Worm (Caenorhabditis elegans) whole organism, L3 larva: ENCODE data around the gene Y17G9A.4.

Source experiments
- R02D3.7 ChIP-seq: fragments of 150-350 bp; optimal IDR thresholded peaks from 2 replicates; lab custom pipeline; 2014; ENCODE audit warnings: missing biosample characterization, missing genetic modification characterization
- ZK546.5 ChIP-seq: sonication (generic microtip); optimal IDR thresholded peaks from 2 replicates; lab custom pipeline; 2017; ENCODE audit warnings: missing biosample characterization, missing genetic modification characterization
- aly-2 ChIP-seq: fragments of 150-350 bp; optimal IDR thresholded peaks from 2 replicates; lab custom pipeline; 2014; ENCODE audit warnings: missing biosample characterization, missing genetic modification characterization
- ceh-16 ChIP-seq: sonication (generic microtip); optimal IDR thresholded peaks from 2 replicates; lab custom pipeline; 2017; ENCODE audit warnings: missing biosample characterization, missing genetic modification characterization
- ceh-28 ChIP-seq: fragments of 150-350 bp; optimal IDR thresholded peaks from 2 replicates; lab custom pipeline; 2014; ENCODE audit warnings: missing biosample characterization, missing genetic modification reagents, missing genetic modification characterization
- ceh-9 ChIP-seq: sonication (generic microtip); optimal IDR thresholded peaks from 2 replicates; lab custom pipeline; 2018; ENCODE audit warnings: missing biosample characterization, missing genetic modification characterization
- daf-12 ChIP-seq: fragments of 150-350 bp; optimal IDR thresholded peaks from 2 replicates; lab custom pipeline; 2014; ENCODE audit warnings: missing biosample characterization, missing genetic modification reagents, missing genetic modification characterization
- egl-27 ChIP-seq: sonication (generic microtip); optimal IDR thresholded peaks from 4 replicates; lab custom pipeline; 2017; ENCODE audit warnings: missing biosample characterization, missing genetic modification reagents, missing genetic modification characterization
- egl-5 ChIP-seq: fragments of 150-350 bp; optimal IDR thresholded peaks from 2 replicates; lab custom pipeline; 2017; ENCODE audit warnings: missing biosample characterization, missing genetic modification reagents, missing genetic modification characterization, inconsistent platforms
- elt-3 ChIP-seq, 3 experiments: fragments of 150-350 bp in 1 of 3; sonication (generic microtip) in 2 of 3; optimal IDR thresholded peaks; 2 replicates in 2 of 3; 4 replicates in 1 of 3; lab custom pipeline; 2014 to 2017; ENCODE audit warnings: missing biosample characterization in 3 of 3, missing genetic modification characterization in 3 of 3
- eor-1 ChIP-seq, 2 experiments: fragments of 150-350 bp; optimal IDR thresholded peaks; 2 replicates each; lab custom pipeline; 2014 to 2018; ENCODE audit warnings: missing biosample characterization in 2 of 2, missing genetic modification characterization in 2 of 2
- fkh-2 ChIP-seq: fragments of 150-350 bp; optimal IDR thresholded peaks from 2 replicates; lab custom pipeline; 2014; ENCODE audit warnings: missing biosample characterization, missing genetic modification reagents, missing genetic modification characterization
- fos-1 ChIP-seq: fragments of 150-350 bp; optimal IDR thresholded peaks from 2 replicates; lab custom pipeline; 2014; ENCODE audit warnings: missing biosample characterization, missing genetic modification characterization
- hmg-11 ChIP-seq: sonication (generic microtip); optimal IDR thresholded peaks from 2 replicates; lab custom pipeline; 2016; ENCODE audit warnings: missing genetic modification characterization, missing compliant biosample characterization
- jun-1 ChIP-seq: fragments of 150-350 bp; optimal IDR thresholded peaks from 2 replicates; lab custom pipeline; 2014; ENCODE audit warnings: missing biosample characterization, missing genetic modification reagents, missing genetic modification characterization
- lsy-12 ChIP-seq: sonication (generic microtip); optimal IDR thresholded peaks from 2 replicates; lab custom pipeline; 2016; ENCODE audit warnings: mild to moderate bottlenecking, missing genetic modification characterization, missing compliant biosample characterization
- mdl-1 ChIP-seq: fragments of 150-350 bp; optimal IDR thresholded peaks from 2 replicates; lab custom pipeline; 2014; ENCODE audit warnings: missing biosample characterization, missing genetic modification characterization
- mml-1 ChIP-seq: fragments of 150-350 bp; sonication (generic microtip); optimal IDR thresholded peaks from 3 replicates; lab custom pipeline; 2014; ENCODE audit warnings: missing biosample characterization, missing genetic modification characterization
- nfya-1 ChIP-seq: sonication (generic microtip); optimal IDR thresholded peaks from 2 replicates; lab custom pipeline; 2017; ENCODE audit warnings: missing genetic modification characterization, mild to moderate bottlenecking, missing compliant biosample characterization, antibody characterized with exemption, moderate library complexity; ENCODE audit not compliant: insufficient read depth
- nhr-11 ChIP-seq: fragments of 150-350 bp; optimal IDR thresholded peaks from 2 replicates; lab custom pipeline; 2014; ENCODE audit warnings: missing biosample characterization, missing genetic modification characterization
- nhr-12 ChIP-seq: fragments of 150-350 bp; optimal IDR thresholded peaks from 2 replicates; lab custom pipeline; 2014; ENCODE audit warnings: missing biosample characterization, missing genetic modification characterization
- nhr-23 ChIP-seq: fragments of 150-350 bp; optimal IDR thresholded peaks from 2 replicates; lab custom pipeline; 2014; ENCODE audit warnings: missing biosample characterization, missing genetic modification reagents, missing genetic modification characterization
- nhr-25 ChIP-seq: sonication (generic microtip); optimal IDR thresholded peaks from 2 replicates; lab custom pipeline; 2017; ENCODE audit warnings: missing biosample characterization, missing genetic modification characterization
- nhr-28 ChIP-seq: fragments of 150-350 bp; optimal IDR thresholded peaks from 2 replicates; lab custom pipeline; 2014; ENCODE audit warnings: missing biosample characterization, missing genetic modification characterization
- nhr-43 ChIP-seq: sonication (generic microtip); optimal IDR thresholded peaks from 2 replicates; lab custom pipeline; 2016; ENCODE audit warnings: mild to moderate bottlenecking, missing genetic modification characterization, missing compliant biosample characterization; ENCODE audit not compliant: poor library complexity, severe bottlenecking
- nhr-67 ChIP-seq: fragments of 150-350 bp; optimal IDR thresholded peaks from 2 replicates; lab custom pipeline; 2014; ENCODE audit warnings: missing biosample characterization, missing genetic modification characterization
- nhr-76 ChIP-seq: fragments of 150-350 bp; sonication (generic microtip); optimal IDR thresholded peaks from 5 replicates; lab custom pipeline; 2014; ENCODE audit warnings: missing biosample characterization, missing genetic modification characterization
- pha-4 ChIP-seq: fragments of 150-350 bp; optimal IDR thresholded peaks from 2 replicates; lab custom pipeline; 2014; ENCODE audit warnings: missing biosample characterization, missing genetic modification reagents, missing genetic modification characterization
- pqm-1 ChIP-seq: fragments of 150-350 bp; optimal IDR thresholded peaks from 2 replicates; lab custom pipeline; 2017; ENCODE audit warnings: missing biosample characterization, missing genetic modification characterization, inconsistent platforms
- skn-1 ChIP-seq: fragments of 150-350 bp; optimal IDR thresholded peaks from 2 replicates; lab custom pipeline; 2014; ENCODE audit warnings: missing biosample characterization, missing genetic modification characterization
- tbx-2 ChIP-seq: sonication (generic microtip); optimal IDR thresholded peaks from 2 replicates; lab custom pipeline; 2016; ENCODE audit warnings: mild to moderate bottlenecking, missing genetic modification characterization, missing compliant biosample characterization
- unc-62 ChIP-seq: fragments of 150-350 bp; sonication (generic microtip); optimal IDR thresholded peaks from 4 replicates; lab custom pipeline; 2014; ENCODE audit warnings: missing biosample characterization, missing genetic modification reagents, missing genetic modification characterization
- zag-1 ChIP-seq: fragments of 150-350 bp; optimal IDR thresholded peaks from 2 replicates; lab custom pipeline; 2014; ENCODE audit warnings: missing biosample characterization, missing genetic modification characterization
- ztf-11 ChIP-seq: fragments of 150-350 bp; optimal IDR thresholded peaks from 2 replicates; lab custom pipeline; 2014; ENCODE audit warnings: missing biosample characterization, missing genetic modification characterization
- ztf-4 ChIP-seq: fragments of 150-350 bp; optimal IDR thresholded peaks from 2 replicates; lab custom pipeline; 2014; ENCODE audit warnings: missing biosample characterization, missing genetic modification characterization

Gene Y17G9A.4

DNA sequence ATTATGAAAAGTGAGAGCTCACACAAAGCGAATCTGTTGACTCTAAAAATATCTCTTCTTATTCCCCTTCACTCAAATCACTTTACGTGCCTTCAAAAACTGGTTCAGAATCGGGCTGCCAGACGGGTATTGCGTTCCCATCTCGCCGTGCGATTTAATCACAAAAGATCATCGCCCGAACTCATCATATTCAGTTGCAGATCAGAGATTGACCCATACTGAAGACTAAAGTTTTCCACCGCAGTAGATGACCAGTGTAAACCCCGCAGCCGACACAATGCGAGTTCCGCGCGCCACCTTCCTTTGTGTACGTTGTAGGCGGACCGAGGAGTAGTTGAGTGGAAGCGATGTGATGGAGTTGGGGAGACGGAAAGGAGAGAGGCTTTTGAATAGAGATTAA lies 19.3 kb upstream of the Y17G9A.4 start (continued):
- TF ChIP-seq unc-62 (GFP tag; lab: Kevin White, UChicago) (peak; percentile 68), pha-4 (tag; lab: Kevin White, UChicago) (no peak), mdl-1 (no peak)

DNA sequence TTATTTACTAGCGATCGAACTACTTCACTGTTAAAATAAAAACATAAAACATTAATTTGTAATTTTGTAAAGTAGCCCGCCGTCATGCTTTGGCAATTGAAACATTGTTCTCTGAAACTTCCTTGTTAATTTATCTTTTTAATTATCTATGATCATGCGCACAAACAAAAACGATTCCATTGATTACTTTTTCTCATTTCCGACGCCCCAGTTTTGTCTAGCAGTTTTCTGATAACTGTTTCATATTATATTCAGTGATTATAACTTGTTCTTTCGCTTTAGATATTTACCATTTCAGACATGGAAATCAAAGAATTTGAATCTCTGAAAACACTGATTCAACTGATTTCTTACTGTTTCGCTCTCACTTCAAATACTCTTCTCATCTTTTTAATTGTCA lies 15.8 kb upstream of the Y17G9A.4 start, which contains the start of gene str-170:
TSS of gene str-170 (plus strand) at position 301 of the 400 bp plus-strand sequence.
- TF ChIP-seq ceh-28 (tag; lab: Kevin White, UChicago) (no peak), ZK546.5 (tag; lab: Kevin White, UChicago) (no peak), elt-3 (tag; optimal IDR thresholded peaks at IDR 0.05; lab: Kevin White, UChicago) (no peak), fkh-2 (tag; lab: Kevin White, UChicago) (no peak), mml-1 (tag; lab: Kevin White, UChicago) (no peak), tbx-2 (no peak), ceh-9 (no peak), mdl-1 (no peak), pqm-1 (tag; lab: Kevin White, UChicago) (no peak), ceh-16 (tag; lab: Kevin White, UChicago) (no peak), nhr-25 (tag; lab: Kevin White, UChicago) (no peak), nhr-28 (tag; lab: Kevin White, UChicago) (no peak), aly-2 (tag; lab: Kevin White, UChicago) (no peak), unc-62 (GFP tag; lab: Kevin White, UChicago) (no peak)
- TF ChIP-seq, all 47 proteins: peak for 0

DNA sequence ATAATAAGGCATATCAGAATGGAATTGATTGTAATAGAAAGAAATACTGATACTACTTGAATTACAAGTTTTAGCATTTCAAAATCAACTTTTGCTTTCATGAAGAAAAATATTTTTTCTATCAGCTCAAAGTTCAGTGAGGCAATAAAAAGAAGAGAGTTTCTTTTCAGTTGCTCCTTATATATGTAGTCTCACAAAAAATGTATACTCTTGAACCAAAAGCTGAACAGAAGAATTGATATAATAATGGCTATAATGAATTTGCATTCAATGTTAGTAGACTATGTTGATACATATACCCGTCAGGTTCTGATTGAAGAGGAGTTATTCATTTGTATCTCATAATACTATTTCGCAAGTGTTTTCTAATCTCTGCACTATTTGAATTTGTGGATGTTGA lies 13.3 kb upstream of the Y17G9A.4 start, which contains the start of gene str-174:
TSS of gene str-174 (minus strand) at position 101 of the 400 bp plus-strand sequence.
- TF ChIP-seq fos-1 (tag; lab: Kevin White, UChicago) = no peak
- no peak for TF ChIP-seq jun-1
- no peak for TF ChIP-seq ceh-28 (tag; lab: Kevin White, UChicago)
- no peak for TF ChIP-seq tbx-2
- no peak for TF ChIP-seq R02D3.7 (tag; lab: Kevin White, UChicago)
- no peak for TF ChIP-seq eor-1 (tag; optimal IDR thresholded peaks at IDR 0.05; lab: Kevin White, UChicago)
- no peak for TF ChIP-seq nhr-43 (tag; lab: Kevin White, UChicago)
- no peak for TF ChIP-seq ceh-16 (tag; lab: Kevin White, UChicago)
- TF ChIP-seq zag-1 = no peak
- TF ChIP-seq nfya-1 (tag; lab: Kevin White, UChicago) = no peak
- no peak for TF ChIP-seq ztf-4
- TF ChIP-seq nhr-12 (tag; lab: Kevin White, UChicago) = no peak
- TF ChIP-seq skn-1 (tag; lab: Kevin White, UChicago) = no peak
- no peak for TF ChIP-seq nhr-76

DNA sequence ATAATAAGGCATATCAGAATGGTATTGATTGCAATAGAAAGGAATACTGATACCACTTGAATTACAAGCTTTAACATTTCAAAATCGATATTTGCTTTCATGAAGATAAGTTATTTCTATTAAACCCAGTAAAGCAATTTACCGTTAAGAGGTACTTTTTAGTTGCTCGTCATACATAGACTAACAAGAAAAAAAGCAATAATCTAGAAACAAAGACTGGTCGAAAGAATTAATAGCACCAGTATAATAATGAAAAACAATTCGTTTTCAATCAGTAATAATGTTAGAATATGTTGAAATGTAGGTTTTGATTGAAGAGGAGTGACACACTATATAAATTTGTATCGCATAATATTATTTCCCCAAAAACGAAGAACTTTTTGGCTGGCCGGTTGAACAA lies 9.2 kb upstream of the Y17G9A.4 start, which contains the start of gene str-175:
TSS of gene str-175 (minus strand) at position 101 of the 400 bp plus-strand sequence.
- TF ChIP-seq ceh-16 (tag; lab: Kevin White, UChicago) (no peak), skn-1 (tag; lab: Kevin White, UChicago) (no peak), fkh-2 (tag; lab: Kevin White, UChicago) (no peak), daf-12 (tag; lab: Kevin White, UChicago) (no peak), pha-4 (tag; lab: Kevin White, UChicago) (no peak), eor-1 (tag; optimal IDR thresholded peaks at IDR 0.05; lab: Kevin White, UChicago) (no peak), ZK546.5 (tag; lab: Kevin White, UChicago) (no peak), nfya-1 (tag; lab: Kevin White, UChicago) (no peak)

DNA sequence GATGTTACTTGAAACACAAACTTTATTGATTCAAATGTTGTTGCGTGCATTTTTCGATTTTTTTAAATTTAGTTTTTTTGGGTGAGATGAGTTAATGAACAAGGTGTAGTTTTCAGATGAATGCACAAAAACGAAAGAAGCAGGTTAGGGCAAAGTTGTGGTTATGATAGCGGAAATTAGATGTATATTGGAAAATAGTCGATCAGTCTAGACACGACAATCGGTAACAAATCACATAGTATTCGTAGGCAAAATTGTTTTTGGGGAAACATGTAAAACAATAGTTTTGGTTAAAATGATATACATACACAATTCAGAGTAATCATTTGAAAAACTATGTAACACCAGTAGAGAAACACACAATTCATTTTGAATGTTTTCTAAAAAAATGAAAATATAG lies 6.3 kb upstream of the Y17G9A.4 start, which contains the start of gene str-172:
TSS of gene str-172 (minus strand) at position 101 of the 400 bp plus-strand sequence.
- TF ChIP-seq hmg-11 (tag; lab: Kevin White, UChicago) = no peak
- TF ChIP-seq ceh-9 = no peak
- TF ChIP-seq R02D3.7 (tag; lab: Kevin White, UChicago) = no peak
- TF ChIP-seq nhr-28 (tag; lab: Kevin White, UChicago) = no peak
- TF ChIP-seq ceh-28 (tag; lab: Kevin White, UChicago) = no peak
- no peak for TF ChIP-seq mdl-1

DNA sequence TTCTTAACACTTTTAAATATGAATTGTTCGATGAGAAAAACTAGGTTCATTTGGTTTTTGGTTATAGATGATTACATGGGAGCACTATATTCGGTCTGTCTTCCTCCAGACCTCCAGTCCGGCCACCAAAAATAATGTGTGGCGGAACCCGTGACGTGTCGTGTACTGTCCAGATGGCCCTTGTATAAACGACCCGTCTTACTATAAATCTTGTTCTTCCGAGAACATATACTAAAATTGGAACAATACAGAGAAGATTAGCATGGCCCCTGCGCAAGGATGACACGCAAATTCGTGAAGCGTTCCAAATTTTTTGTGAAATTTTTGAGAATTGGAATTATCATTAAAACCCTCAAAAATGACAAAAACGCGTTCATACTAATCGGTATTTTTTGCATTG lies 5.2 kb upstream of the Y17G9A.4 start:
- TF ChIP-seq ztf-11 (tag; lab: Kevin White, UChicago) (no peak), ceh-28 (tag; lab: Kevin White, UChicago) (no peak), aly-2 (tag; lab: Kevin White, UChicago) (no peak), mdl-1 (no peak), nhr-28 (tag; lab: Kevin White, UChicago) (no peak), nhr-67 (tag; lab: Kevin White, UChicago) (no peak), ZK546.5 (tag; lab: Kevin White, UChicago) (no peak), nhr-11 (tag; lab: Kevin White, UChicago) (no peak), lsy-12 (tag; lab: Kevin White, UChicago) (no peak), ztf-4 (no peak), egl-5 (no peak), egl-27 (no peak), pha-4 (tag; lab: Kevin White, UChicago) (no peak), nhr-23 (tag; lab: Kevin White, UChicago) (no peak), ceh-16 (tag; lab: Kevin White, UChicago) (no peak), fos-1 (tag; lab: Kevin White, UChicago) (no peak), ceh-9 (no peak), mml-1 (tag; lab: Kevin White, UChicago) (no peak), nhr-25 (tag; lab: Kevin White, UChicago) (no peak)
- TF ChIP-seq, all 47 proteins: peak for 0
